Fruit fly (Drosophila melanogaster) S2 (cell line): ENCODE results near the gene gudu.

Source experiments
- CG8478 ChIP-seq: fragments of >200 bp; optimal IDR thresholded peaks from 2 replicates; lab custom pipeline; 2018
- CTCF ChIP-seq, 2 experiments: fragments of >200 bp; optimal IDR thresholded peaks; 2 replicates each; lab custom pipeline; 2018

dm6 chr2L:7404923-7405322 is 16.6 kb downstream of the gudu start, which contains the start of gene CG5177:
- TF ChIP-seq CTCF (optimal IDR thresholded peaks at IDR 0.05; lab: Kevin White, UChicago) (no peak), CG8478 (lab: Kevin White, UChicago) (no peak)
